Fruit fly (Drosophila melanogaster) whole organism, embryonic: ENCODE measurements around the gene Spn28Dc.

Source experiments
- Asciz ChIP-seq: fragments of 200-800 bp; sonication (Bioruptor generic); optimal IDR thresholded peaks from 2 replicates; lab custom pipeline; 2017; ENCODE audit warnings: missing biosample characterization, mild to moderate bottlenecking, missing genetic modification characterization, missing genetic modification reagents
- Atf6 ChIP-seq: fragments of 200-800 bp; sonication (Bioruptor generic); IDR thresholded peaks from 2 replicates; pipeline ENCODE4 v1.3.6; 2022; ENCODE audit warnings: missing biosample characterization, missing genetic modification characterization
- CG10321 ChIP-seq: fragments of 200-800 bp; sonication (Bioruptor generic); IDR thresholded peaks from 2 replicates; pipeline ENCODE4 v1.3.6; 2022; ENCODE audit warnings: missing biosample characterization, missing genetic modification characterization
- CG10979 ChIP-seq: fragments of 200-800 bp; sonication (Bioruptor generic); optimal IDR thresholded peaks from 2 replicates; lab custom pipeline; 2018; ENCODE audit warnings: missing biosample characterization, mild to moderate bottlenecking, missing genetic modification characterization, moderate library complexity
- CG11695 ChIP-seq: fragments of 200-800 bp; sonication (Bioruptor generic); IDR thresholded peaks from 3 replicates; pipeline ENCODE4 v1.3.6; 2022; ENCODE audit warnings: missing biosample characterization, missing genetic modification characterization
- CG14667 ChIP-seq: fragments of 200-800 bp; sonication (Bioruptor generic); IDR thresholded peaks from 2 replicates; pipeline ENCODE4 v1.3.6; 2022; ENCODE audit warnings: missing biosample characterization, missing genetic modification characterization
- CG15601 ChIP-seq: fragments of 200-800 bp; sonication (Bioruptor generic); optimal IDR thresholded peaks from 3 replicates; lab custom pipeline; 2019; ENCODE audit warnings: missing biosample characterization, mild to moderate bottlenecking, missing genetic modification characterization, moderate library complexity
- CG17328 ChIP-seq: fragments of 200-800 bp; sonication (Bioruptor generic); IDR thresholded peaks from 2 replicates; pipeline ENCODE4 v1.3.6; 2022; ENCODE audit warnings: missing biosample characterization, missing genetic modification characterization
- CG17385 ChIP-seq: fragments of 200-800 bp; sonication (Bioruptor generic); optimal IDR thresholded peaks from 3 replicates; lab custom pipeline; 2018; ENCODE audit warnings: missing biosample characterization, mild to moderate bottlenecking, missing genetic modification characterization
- CG1792 ChIP-seq: fragments of 200-800 bp; sonication (Bioruptor generic); optimal IDR thresholded peaks from 2 replicates; lab custom pipeline; 2016; ENCODE audit warnings: missing biosample characterization, missing genetic modification characterization
- CG2120 ChIP-seq: fragments of 200-800 bp; sonication (Bioruptor generic); optimal IDR thresholded peaks from 3 replicates; lab custom pipeline; 2016; ENCODE audit warnings: missing biosample characterization, missing genetic modification characterization
- CG32767 ChIP-seq: fragments of 200-800 bp; sonication (Bioruptor generic); IDR thresholded peaks from 2 replicates; pipeline ENCODE4 v1.3.6; 2022; ENCODE audit warnings: missing biosample characterization, missing genetic modification characterization
- CG6689 ChIP-seq: fragments of 200-800 bp; sonication (Bioruptor generic); IDR thresholded peaks from 2 replicates; pipeline ENCODE4 v1.3.6; 2022; ENCODE audit warnings: missing biosample characterization, missing genetic modification characterization
- CG8290 ChIP-seq, 3 experiments: fragments of 200-800 bp; sonication (Bioruptor generic); optimal IDR thresholded peaks; 2 replicates each; lab custom pipeline; 2016 to 2019; ENCODE audit warnings: missing biosample characterization in 3 of 3, missing genetic modification characterization in 3 of 3, mild to moderate bottlenecking in 2 of 3, moderate library complexity in 1 of 3
- CG9932 ChIP-seq: fragments of 200-800 bp; sonication (Bioruptor generic); IDR thresholded peaks from 2 replicates; pipeline ENCODE4 v1.3.6; 2022; ENCODE audit warnings: missing biosample characterization, missing genetic modification characterization
- CoRest ChIP-seq: fragments of 200-800 bp; sonication (Bioruptor generic); optimal IDR thresholded peaks from 3 replicates; lab custom pipeline; 2018; ENCODE audit warnings: missing biosample characterization, mild to moderate bottlenecking, missing genetic modification characterization, moderate library complexity
- Doc3 ChIP-seq: fragments of 200-800 bp; sonication (Bioruptor generic); IDR thresholded peaks from 3 replicates; pipeline ENCODE4 v1.3.6; 2022; ENCODE audit warnings: missing biosample characterization, missing genetic modification characterization; ENCODE audit not compliant: partially characterized antibody
- HmgD ChIP-seq: fragments of 200-800 bp; sonication (Bioruptor generic); optimal IDR thresholded peaks from 3 replicates; lab custom pipeline; 2016; ENCODE audit warnings: missing biosample characterization, missing genetic modification characterization
- Lim3 ChIP-seq: fragments of 200-800 bp; sonication (Bioruptor generic); IDR thresholded peaks from 2 replicates; pipeline ENCODE4 v1.3.6; 2022; ENCODE audit warnings: missing biosample characterization, missing genetic modification characterization
- MBD-R2 ChIP-seq: fragments of 200-800 bp; sonication (Bioruptor generic); IDR thresholded peaks from 2 replicates; pipeline ENCODE4 v1.3.6; 2022; ENCODE audit warnings: missing biosample characterization, missing genetic modification characterization
- Mes4 ChIP-seq: fragments of 200-800 bp; sonication (Bioruptor generic); optimal IDR thresholded peaks from 2 replicates; lab custom pipeline; 2016; ENCODE audit warnings: missing biosample characterization, missing genetic modification characterization
- Oaz ChIP-seq: fragments of 200-800 bp; sonication (Bioruptor generic); IDR thresholded peaks from 2 replicates; pipeline ENCODE4 v1.3.6; 2022; ENCODE audit warnings: missing biosample characterization, missing genetic modification characterization
- Ptx1 ChIP-seq: fragments of 200-800 bp; sonication (Bioruptor generic); IDR thresholded peaks from 2 replicates; pipeline ENCODE4 v1.3.6; 2022; ENCODE audit warnings: missing biosample characterization, missing genetic modification characterization
- Scr ChIP-seq: fragments of 200-800 bp; sonication (Bioruptor generic); IDR thresholded peaks from 2 replicates; pipeline ENCODE4 v1.3.6; 2022; ENCODE audit warnings: missing biosample characterization, missing genetic modification characterization; ENCODE audit not compliant: partially characterized antibody
- Xrp1 ChIP-seq: fragments of 200-800 bp; sonication (Bioruptor generic); IDR thresholded peaks from 2 replicates; pipeline ENCODE4 v1.3.6; 2022; ENCODE audit warnings: missing biosample characterization, missing genetic modification characterization
- ara ChIP-seq: fragments of 200-800 bp; sonication (Bioruptor generic); IDR thresholded peaks from 2 replicates; pipeline ENCODE4 v1.3.6; 2022; ENCODE audit warnings: missing biosample characterization, missing genetic modification characterization
- ato ChIP-seq: fragments of 200-800 bp; sonication (Bioruptor generic); IDR thresholded peaks from 2 replicates; pipeline ENCODE4 v1.3.6; 2022; ENCODE audit warnings: missing biosample characterization, missing genetic modification characterization; ENCODE audit not compliant: partially characterized antibody
- cg ChIP-seq: fragments of 200-800 bp; sonication (Bioruptor generic); optimal IDR thresholded peaks from 3 replicates; lab custom pipeline; 2019; ENCODE audit warnings: missing biosample characterization, mild to moderate bottlenecking, missing genetic modification characterization, moderate library complexity
- chinmo ChIP-seq: fragments of 200-800 bp; sonication (Bioruptor generic); IDR thresholded peaks from 4 replicates; pipeline ENCODE4 v1.3.6; 2022; ENCODE audit warnings: missing biosample characterization, missing genetic modification characterization; ENCODE audit not compliant: partially characterized antibody
- ci ChIP-seq: fragments of 200-800 bp; sonication (Bioruptor generic); IDR thresholded peaks from 3 replicates; pipeline ENCODE4 v1.3.6; 2022; ENCODE audit warnings: missing biosample characterization, missing genetic modification characterization
- croc ChIP-seq: fragments of 200-800 bp; sonication (Bioruptor generic); conservative IDR thresholded peaks from 3 replicates; pipeline ENCODE4 v1.3.6; 2022; ENCODE audit warnings: missing biosample characterization, missing genetic modification characterization
- cwo ChIP-seq: fragments of 200-800 bp; sonication (Bioruptor generic); optimal IDR thresholded peaks from 3 replicates; lab custom pipeline; 2017; ENCODE audit warnings: missing biosample characterization, missing genetic modification characterization, mild to moderate bottlenecking, moderate library complexity, missing genetic modification reagents
- dpn ChIP-seq, 2 experiments: fragments of 200-800 bp; sonication (Bioruptor generic); optimal IDR thresholded peaks; 3 replicates each; lab custom pipeline; 2016; ENCODE audit warnings: missing biosample characterization in 2 of 2, missing genetic modification characterization in 2 of 2
- en ChIP-seq: fragments of 200-800 bp; sonication (Bioruptor generic); optimal IDR thresholded peaks from 2 replicates; lab custom pipeline; 2016; ENCODE audit warnings: missing biosample characterization, missing genetic modification characterization
- eyg ChIP-seq: fragments of 200-800 bp; sonication (Bioruptor generic); optimal IDR thresholded peaks from 3 replicates; lab custom pipeline; 2016; ENCODE audit warnings: missing biosample characterization, missing genetic modification characterization
- grau ChIP-seq: fragments of 200-800 bp; optimal IDR thresholded peaks from 3 replicates; lab custom pipeline; 2019; ENCODE audit warnings: missing biosample characterization, mild to moderate bottlenecking, missing genetic modification characterization, moderate library complexity
- hb ChIP-seq: fragments of 200-800 bp; sonication (Bioruptor generic); IDR thresholded peaks from 3 replicates; pipeline ENCODE4 v1.3.6; 2022; ENCODE audit warnings: missing biosample characterization, missing genetic modification characterization; ENCODE audit not compliant: partially characterized antibody
- lmd ChIP-seq: fragments of 200-800 bp; sonication (Bioruptor generic); IDR thresholded peaks from 2 replicates; pipeline ENCODE4 v1.3.6; 2022; ENCODE audit warnings: missing biosample characterization, missing genetic modification characterization
- nerfin-2 ChIP-seq: fragments of 200-800 bp; sonication (Bioruptor generic); IDR thresholded peaks from 2 replicates; pipeline ENCODE4 v1.3.6; 2022; ENCODE audit warnings: missing biosample characterization, missing genetic modification characterization; ENCODE audit not compliant: partially characterized antibody
- odd ChIP-seq: fragments of 200-800 bp; sonication (Bioruptor generic); optimal IDR thresholded peaks from 2 replicates; lab custom pipeline; 2017; ENCODE audit warnings: missing biosample characterization, mild to moderate bottlenecking, missing genetic modification characterization
- org-1 ChIP-seq: fragments of 200-800 bp; sonication (Bioruptor generic); optimal IDR thresholded peaks from 2 replicates; lab custom pipeline; 2017; ENCODE audit warnings: missing biosample characterization, missing genetic modification characterization
- pum ChIP-seq: fragments of 200-800 bp; sonication (Bioruptor generic); optimal IDR thresholded peaks from 2 replicates; lab custom pipeline; 2016; ENCODE audit warnings: missing biosample characterization, missing genetic modification characterization
- schlank ChIP-seq: fragments of 200-800 bp; sonication (Bioruptor generic); optimal IDR thresholded peaks from 2 replicates; lab custom pipeline; 2018; ENCODE audit warnings: missing biosample characterization, mild to moderate bottlenecking, missing genetic modification characterization
- sqz ChIP-seq: fragments of 200-800 bp; sonication (Bioruptor generic); optimal IDR thresholded peaks from 3 replicates; lab custom pipeline; 2018; ENCODE audit warnings: missing biosample characterization, mild to moderate bottlenecking, missing genetic modification characterization
- stc ChIP-seq: fragments of 200-800 bp; sonication (Bioruptor generic); IDR thresholded peaks from 2 replicates; pipeline ENCODE4 v1.3.6; 2022; ENCODE audit warnings: missing biosample characterization, missing genetic modification characterization
- tgo ChIP-seq: fragments of 200-800 bp; sonication (Bioruptor generic); IDR thresholded peaks from 3 replicates; pipeline ENCODE4 v1.3.6; 2022; ENCODE audit warnings: missing biosample characterization, missing genetic modification characterization
- unc-4 ChIP-seq: fragments of 200-800 bp; sonication (Bioruptor generic); IDR thresholded peaks from 2 replicates; pipeline ENCODE4 v1.3.6; 2022; ENCODE audit warnings: missing biosample characterization, missing genetic modification characterization; ENCODE audit not compliant: partially characterized antibody
- wor ChIP-seq: fragments of 200-800 bp; sonication (Bioruptor generic); IDR thresholded peaks from 2 replicates; pipeline ENCODE4 v1.3.6; 2022; ENCODE audit warnings: missing biosample characterization, missing genetic modification characterization

The Spn28Dc gene

dm6 chr2L:7957068-7957868, 49.7 kb downstream of the Spn28Dc start (continued):
- TF ChIP-seq CG9932 (GFP tag; lab: Robert Waterston, UW) (peak; percentile 47; the same call in 1 of the 2 replicates), chinmo (GFP tag; lab: Robert Waterston, UW) (peak; percentile 72; the same call in 1 of the 4 replicates), Lim3 (no peak), wor (peak; percentile 71), cg (GFP tag; lab: Kevin White, UChicago) (peak; percentile 37), Atf6 (GFP tag; lab: Robert Waterston, UW) (peak; percentile 69; the same call in 1 of the 2 replicates), Oaz (GFP tag; lab: Robert Waterston, UW) (peak; percentile 49), unc-4 (no peak), CG15601 (peak; percentile 24), ci (no peak), grau (tag; lab: Kevin White, UChicago) (peak; percentile 74), CG11695 (peak; percentile 55; the same call in 2 of the 3 replicates), eyg (GFP tag; lab: Kevin White, UChicago) (no peak), CG32767 (GFP tag; lab: Robert Waterston, UW) (peak; percentile 64; the same call in 1 of the 2 replicates), Ptx1 (GFP tag; lab: Robert Waterston, UW) (peak; percentile 65), hb (GFP tag; lab: Robert Waterston, UW) (no peak), MBD-R2 (no peak), CoRest (tag; lab: Kevin White, UChicago) (peak; percentile 78), CG1792 (GFP tag; lab: Kevin White, UChicago) (no peak), stc (GFP tag; lab: Robert Waterston, UW) (peak; percentile 61), pum (GFP tag; lab: Kevin White, UChicago) (peak; percentile 2), sqz (GFP tag; lab: Kevin White, UChicago) (no peak), odd (GFP tag; lab: Kevin White, UChicago) (peak; percentile 78), dpn (GFP tag; optimal IDR thresholded peaks at IDR 0.05; lab: Kevin White, UChicago) (peak; percentile 29 to 31), Mes4 (GFP tag; lab: Kevin White, UChicago) (no peak), CG17328 (GFP tag; lab: Robert Waterston, UW) (peak; percentile 25; the same call in 1 of the 2 replicates), ara (GFP tag; lab: Robert Waterston, UW) (no peak), CG17385 (GFP tag; lab: Kevin White, UChicago) (peak; percentile 47), CG6689 (GFP tag; lab: Robert Waterston, UW) (peak; percentile 67), croc (no peak; the same call in 2 of the 3 replicates), schlank (no peak), Asciz (GFP tag; lab: Kevin White, UChicago) (peak; percentile 46), nerfin-2 (GFP tag; lab: Robert Waterston, UW) (no peak), Doc3 (no peak), Scr (GFP tag; lab: Robert Waterston, UW) (no peak), CG14667 (GFP tag; lab: Robert Waterston, UW) (0 out of 2 replicates have a peak, but pooled peaks have one; percentile 28), CG10321 (GFP tag; lab: Robert Waterston, UW) (0 out of 2 replicates have a peak, but pooled peaks have one; percentile 10), org-1 (peak; percentile 65), CG2120 (GFP tag; lab: Kevin White, UChicago) (peak; percentile 44), en (GFP tag; lab: Kevin White, UChicago) (no peak), lmd (peak; percentile 58), CG8290 (GFP tag; optimal IDR thresholded peaks at IDR 0.05; lab: Kevin White, UChicago) (no peak), CG8290 (tag; optimal IDR thresholded peaks at IDR 0.05; lab: Kevin White, UChicago) (peak in 1 of 2 experiments; percentile 23), ato (no peak), Xrp1 (GFP tag; lab: Robert Waterston, UW) (peak; percentile 50; the same call in 1 of the 2 replicates), cwo (GFP tag; lab: Kevin White, UChicago) (peak; percentile 61), CG10979 (tag; lab: Kevin White, UChicago) (peak; percentile 56), HmgD (GFP tag; lab: Kevin White, UChicago) (no peak), tgo (peak; percentile 64; the same call in 2 of the 3 replicates)
